Worm (Caenorhabditis elegans): Measurements from ENCODE around the gene irld-25.
"Not testable (repeated sequence)": the region's sequence is repeated elsewhere in the genome, so short reads cannot be mapped to it uniquely, and the experiment has no call there.

ce11 chrV:15215175-15215574, 6.3 kb upstream of the irld-25 start, which contains the start of gene sri-26:
- not testable (repeated sequence) for TF ChIP-seq daf-16 (GFP tag; optimal IDR thresholded peaks at IDR 0.05); daf-16 (tag; optimal IDR thresholded peaks at IDR 0.05); D1046.2 (GFP tag; IDR thresholded peaks at IDR 0.05); nhr-237 (tag; optimal IDR thresholded peaks at IDR 0.05); lsy-2 (tag; optimal IDR thresholded peaks at IDR 0.05); ZK337.2 (GFP tag; IDR thresholded peaks at IDR 0.05); unc-130 (GFP tag; optimal IDR thresholded peaks at IDR 0.05); ztf-11 (tag; optimal IDR thresholded peaks at IDR 0.05); mdl-1 (tag; optimal IDR thresholded peaks at IDR 0.05); spr-1 (tag; optimal IDR thresholded peaks at IDR 0.05); daf-12 (tag; optimal IDR thresholded peaks at IDR 0.05); Y75B8A.6 (GFP tag; IDR thresholded peaks at IDR 0.05); dpl-1 (GFP tag; optimal IDR thresholded peaks at IDR 0.05)
